Worm (Caenorhabditis elegans) whole organism, young adult: ENCODE data around the gene Y39B6A.3.

ENCODE experiments used
- B0019.2 ChIP-seq: fragments of 200-800 bp; sonication (Bioruptor generic); conservative IDR thresholded peaks from 2 replicates; pipeline ENCODE4 v1.3.6; 2022; ENCODE audit warnings: missing genetic modification reagents, missing genetic modification characterization, missing compliant biosample characterization
- C17E4.6 ChIP-seq: fragments of 200-800 bp; sonication (Bioruptor generic); IDR thresholded peaks from 2 replicates; pipeline ENCODE4 v1.3.6; 2022; ENCODE audit warnings: missing genetic modification reagents, missing genetic modification characterization, missing compliant biosample characterization
- D2030.7 ChIP-seq: fragments of 200-800 bp; sonication (Bioruptor generic); IDR thresholded peaks from 2 replicates; pipeline ENCODE4 v1.3.6; 2022; ENCODE audit warnings: missing genetic modification reagents, missing genetic modification characterization, missing compliant biosample characterization
- Y53G8AR.9 ChIP-seq: fragments of 200-800 bp; sonication (Bioruptor generic); conservative IDR thresholded peaks from 2 replicates; pipeline ENCODE4 v1.3.6; 2022; ENCODE audit warnings: missing genetic modification reagents, missing genetic modification characterization, missing compliant biosample characterization
- Y79H2A.3 ChIP-seq: fragments of 200-800 bp; sonication (Bioruptor generic); conservative IDR thresholded peaks from 2 replicates; pipeline ENCODE4 v1.3.6; 2022; ENCODE audit warnings: missing genetic modification reagents, missing genetic modification characterization, missing compliant biosample characterization
- atf-7 ChIP-seq: sonication (generic microtip); optimal IDR thresholded peaks from 2 replicates; lab custom pipeline; 2017; ENCODE audit warnings: mild to moderate bottlenecking, missing genetic modification characterization, missing compliant biosample characterization
- athp-1 ChIP-seq: sonication (generic microtip); optimal IDR thresholded peaks from 2 replicates; lab custom pipeline; 2017; ENCODE audit warnings: mild to moderate bottlenecking, missing genetic modification characterization, missing compliant biosample characterization
- ceh-58 ChIP-seq: fragments of 200-800 bp; sonication (Bioruptor generic); IDR thresholded peaks from 2 replicates; pipeline ENCODE4 v1.3.6; 2022; ENCODE audit warnings: missing genetic modification characterization, missing compliant biosample characterization
- die-1 ChIP-seq: sonication (generic microtip); optimal IDR thresholded peaks from 2 replicates; lab custom pipeline; 2016; ENCODE audit warnings: missing genotype, mild to moderate bottlenecking, missing genetic modification characterization, missing compliant biosample characterization
- dpff-1 ChIP-seq: sonication (generic microtip); optimal IDR thresholded peaks from 2 replicates; lab custom pipeline; 2017; ENCODE audit warnings: mild to moderate bottlenecking, missing genetic modification characterization, missing compliant biosample characterization
- dpl-1 ChIP-seq: fragments of 150-350 bp; optimal IDR thresholded peaks from 2 replicates; lab custom pipeline; 2014; ENCODE audit warnings: missing biosample characterization, missing genetic modification reagents, missing genetic modification characterization
- efl-1 ChIP-seq: fragments of 150-350 bp; optimal IDR thresholded peaks from 2 replicates; lab custom pipeline; 2014; ENCODE audit warnings: missing biosample characterization, missing genetic modification reagents, missing genetic modification characterization
- egrh-3 ChIP-seq: fragments of 200-800 bp; sonication (Bioruptor generic); IDR thresholded peaks from 2 replicates; pipeline ENCODE4 v1.3.6; 2022; ENCODE audit warnings: missing genetic modification reagents, missing genetic modification characterization, missing compliant biosample characterization
- ekl-4 ChIP-seq: fragments of 200-800 bp; sonication (Bioruptor generic); IDR thresholded peaks from 2 replicates; pipeline ENCODE4 v1.3.6; 2022; ENCODE audit warnings: missing genetic modification reagents, missing genetic modification characterization, missing compliant biosample characterization
- hlh-26 ChIP-seq: fragments of 200-800 bp; sonication (Bioruptor generic); conservative IDR thresholded peaks from 2 replicates; pipeline ENCODE4 v1.3.6; 2022; ENCODE audit warnings: missing genetic modification reagents, missing genetic modification characterization, missing compliant biosample characterization
- hsf-1 ChIP-seq: fragments of 200-800 bp; sonication (Bioruptor generic); IDR thresholded peaks from 2 replicates; pipeline ENCODE4 v1.3.6; 2022; ENCODE audit warnings: missing genetic modification reagents, missing genetic modification characterization, missing compliant biosample characterization
- lag-1 ChIP-seq: fragments of 200-800 bp; sonication (Bioruptor generic); IDR thresholded peaks from 2 replicates; pipeline ENCODE4 v1.3.6; 2022; ENCODE audit warnings: missing genetic modification reagents, missing genetic modification characterization, missing compliant biosample characterization
- let-607 ChIP-seq, 2 experiments: fragments of 200-800 bp in 1 of 2; sonication (Bioruptor generic) in 1 of 2; sonication (generic microtip) in 1 of 2; optimal IDR thresholded peaks; 2 replicates each; lab custom pipeline; 2016 to 2018; ENCODE audit warnings: mild to moderate bottlenecking in 2 of 2, missing compliant biosample characterization in 2 of 2, missing genetic modification characterization in 2 of 2, moderate library complexity in 2 of 2, missing genotype in 1 of 2
- lin-26 ChIP-seq: fragments of 200-800 bp; sonication (Bioruptor generic); IDR thresholded peaks from 2 replicates; pipeline ENCODE4 v1.3.6; 2022; ENCODE audit warnings: missing genetic modification reagents, missing genetic modification characterization, missing compliant biosample characterization
- lin-35 ChIP-seq, 3 experiments: fragments of 150-350 bp in 2 of 3; sonication (generic microtip) in 1 of 3; optimal IDR thresholded peaks; 2 replicates each; lab custom pipeline; 2014 to 2018; ENCODE audit warnings: missing biosample characterization in 3 of 3, missing genetic modification characterization in 3 of 3, missing genetic modification reagents in 3 of 3
- lin-54 ChIP-seq: fragments of 200-800 bp; sonication (Bioruptor generic); optimal IDR thresholded peaks from 2 replicates; lab custom pipeline; 2018; ENCODE audit warnings: mild to moderate bottlenecking, missing genetic modification characterization, missing compliant biosample characterization
- lsl-1 ChIP-seq: fragments of 200-800 bp; sonication (Bioruptor generic); optimal IDR thresholded peaks from 2 replicates; lab custom pipeline; 2018; ENCODE audit warnings: mild to moderate bottlenecking, missing genetic modification characterization, moderate library complexity, missing compliant biosample characterization
- madf-10 ChIP-seq: sonication (generic microtip); optimal IDR thresholded peaks from 2 replicates; lab custom pipeline; 2016; ENCODE audit warnings: mild to moderate bottlenecking, missing genetic modification characterization, missing compliant biosample characterization
- mcd-1 ChIP-seq: fragments of 200-800 bp; sonication (Bioruptor generic); IDR thresholded peaks from 2 replicates; pipeline ENCODE4 v1.3.6; 2022; ENCODE audit warnings: missing genetic modification reagents, missing genetic modification characterization, missing compliant biosample characterization
- mes-4 ChIP-seq: sonication (generic microtip); optimal IDR thresholded peaks from 2 replicates; lab custom pipeline; 2016; ENCODE audit warnings: missing genotype, missing genetic modification characterization, missing compliant biosample characterization
- nhr-80 ChIP-seq: sonication (generic microtip); optimal IDR thresholded peaks from 2 replicates; lab custom pipeline; 2016; ENCODE audit warnings: missing genetic modification characterization, missing compliant biosample characterization
- nhr-90 ChIP-seq: sonication (generic microtip); optimal IDR thresholded peaks from 2 replicates; lab custom pipeline; 2016; ENCODE audit warnings: missing genotype, mild to moderate bottlenecking, missing genetic modification characterization, missing compliant biosample characterization
- rec-8 ChIP-seq, 2 experiments: sonication (generic microtip); optimal IDR thresholded peaks; 2 replicates each; lab custom pipeline; 2016; ENCODE audit warnings: mild to moderate bottlenecking in 2 of 2, missing genetic modification characterization in 2 of 2, missing genetic modification reagents in 2 of 2, missing genotype in 2 of 2, missing biosample characterization in 1 of 2, missing compliant biosample characterization in 1 of 2, moderate library complexity in 1 of 2
- snpc-4 ChIP-seq, 5 experiments: fragments of 150-350 bp in 1 of 5; sonication (generic microtip) in 4 of 5; optimal IDR thresholded peaks; 2 replicates each; lab custom pipeline; 2014 to 2018; ENCODE audit warnings: missing genetic modification characterization in 5 of 5, missing biosample characterization in 3 of 5, antibody characterized with exemption in 2 of 5, mild to moderate bottlenecking in 2 of 5, missing compliant biosample characterization in 2 of 5, missing genotype in 2 of 5, moderate library complexity in 2 of 5, missing genetic modification reagents in 1 of 5
- tbp1 ChIP-seq: fragments of 200-800 bp; sonication (Bioruptor generic); optimal IDR thresholded peaks from 2 replicates; lab custom pipeline; 2018; ENCODE audit warnings: mild to moderate bottlenecking, missing genetic modification characterization, missing compliant biosample characterization
- tbx-9 ChIP-seq: sonication (generic microtip); optimal IDR thresholded peaks from 2 replicates; lab custom pipeline; 2016; ENCODE audit warnings: borderline replicate concordance, missing genetic modification characterization, inconsistent platforms, missing compliant biosample characterization
- xnd-1 ChIP-seq: sonication (generic microtip); optimal IDR thresholded peaks from 2 replicates; lab custom pipeline; 2016; ENCODE audit warnings: missing genotype, missing genetic modification reagents, missing genetic modification characterization, missing compliant biosample characterization
- zfh-2 ChIP-seq: fragments of 200-800 bp; sonication (Bioruptor generic); conservative IDR thresholded peaks from 2 replicates; pipeline ENCODE4 v1.3.6; 2022; ENCODE audit warnings: missing genetic modification reagents, missing genetic modification characterization, missing compliant biosample characterization
- ztf-18 ChIP-seq: sonication (generic microtip); optimal IDR thresholded peaks from 2 replicates; lab custom pipeline; 2016; ENCODE audit warnings: missing genotype, mild to moderate bottlenecking, missing genetic modification characterization, missing compliant biosample characterization
- ztf-22 ChIP-seq: fragments of 200-800 bp; sonication (Bioruptor generic); optimal IDR thresholded peaks from 2 replicates; lab custom pipeline; 2018; ENCODE audit warnings: mild to moderate bottlenecking, missing genetic modification characterization, moderate library complexity, missing compliant biosample characterization
- ztf-28 ChIP-seq: fragments of 200-800 bp; sonication (Bioruptor generic); IDR thresholded peaks from 2 replicates; pipeline ENCODE4 v1.3.6; 2022; ENCODE audit warnings: missing genetic modification reagents, missing genetic modification characterization, missing compliant biosample characterization

The Y39B6A.3 gene

DNA sequence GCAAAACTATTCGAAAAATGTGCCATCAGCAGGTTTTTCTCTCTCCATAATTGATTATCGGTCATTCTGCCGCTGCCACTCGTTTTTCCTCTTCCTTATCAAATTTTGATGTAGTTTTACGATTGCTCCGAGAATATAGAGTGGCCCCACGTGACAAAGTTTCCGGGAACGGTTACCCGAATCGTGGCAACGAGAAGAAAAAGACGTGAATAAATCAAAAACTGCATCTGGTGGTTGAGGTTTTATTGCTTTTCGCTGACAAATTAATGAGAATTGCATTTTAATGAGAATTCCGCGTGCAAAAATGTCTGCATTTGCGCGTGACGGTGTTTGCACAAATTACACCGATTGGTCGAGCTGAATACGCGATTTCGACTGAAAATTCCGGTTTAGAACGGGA lies 15.6 kb upstream of the Y39B6A.3 start (continued):
- TF ChIP-seq lsl-1 (GFP tag; lab: Kevin White, UChicago) (no peak), ztf-22 (GFP tag; lab: Kevin White, UChicago) (peak; percentile 50), Y79H2A.3 (no peak), ceh-58 (no peak)

ce11 chrV:19203299-19203698 lies 13.5 kb upstream of the Y39B6A.3 start, which contains the start of gene Y39B6A.1:
Gene Y39B6A.1 (minus strand): TSS chrV:19203607.
- TF ChIP-seq snpc-4 (GFP tag; optimal IDR thresholded peaks at IDR 0.05; lab: Kevin White, UChicago) (no peak), snpc-4 (tag; optimal IDR thresholded peaks at IDR 0.05; lab: Kevin White, UChicago) (no peak), let-607 (tag; optimal IDR thresholded peaks at IDR 0.05; lab: Kevin White, UChicago) (peak; percentile 8 to 24), hsf-1 (0 out of 2 replicates have a peak, but pooled peaks have one; percentile 36), dpl-1 (GFP tag; lab: Kevin White, UChicago) (no peak), ekl-4 (no peak), tbp1 (GFP tag; lab: Kevin White, UChicago) (no peak), nhr-80 (tag; lab: Kevin White, UChicago) (peak; percentile 36)

ce11 chrV:19202800-19203199 lies 13.0 kb upstream of the Y39B6A.3 start:
- peak; percentile 82 for TF ChIP-seq zfh-2 (GFP tag; lab: Robert Waterston, UW)
- peak; percentile 83; the same call in 1 of the 2 replicates for TF ChIP-seq egrh-3 (GFP tag; lab: Robert Waterston, UW)
- TF ChIP-seq Y53G8AR.9 (GFP tag; lab: Robert Waterston, UW), result 0 out of 2 replicates have a peak, but pooled peaks have one; percentile 32
- no peak for TF ChIP-seq nhr-90 (tag; lab: Kevin White, UChicago)

DNA sequence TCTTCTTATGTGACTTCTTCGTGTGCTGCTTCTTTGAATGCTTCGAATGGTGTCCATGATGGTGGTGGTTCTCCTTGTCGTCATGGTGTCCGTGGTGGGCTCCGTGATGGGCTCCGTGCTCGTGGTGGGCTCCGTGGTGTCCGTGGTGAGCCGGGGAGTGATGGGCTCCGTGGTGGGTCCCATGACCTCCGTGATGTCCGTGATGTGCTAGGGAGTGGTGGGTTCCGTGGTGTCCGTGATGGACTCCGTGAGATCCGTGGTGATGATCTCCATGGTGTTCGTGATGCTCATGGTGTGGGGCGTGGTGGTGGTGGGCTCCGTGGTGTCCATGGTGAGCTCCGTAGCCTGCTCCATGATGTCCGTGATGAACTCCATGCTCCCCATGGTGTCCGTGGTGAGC lies 11.4 kb upstream of the Y39B6A.3 start:
- TF ChIP-seq xnd-1 (tag; lab: Kevin White, UChicago) (no peak), zfh-2 (GFP tag; lab: Robert Waterston, UW) (peak; percentile 51; the same call in 1 of the 2 replicates)

- TF ChIP-seq dpff-1 (no peak), lin-54 (GFP tag; lab: Kevin White, UChicago) (no peak), mcd-1 (GFP tag; lab: Robert Waterston, UW) (no peak), lin-26 (GFP tag; lab: Robert Waterston, UW) (no peak), athp-1 (tag; lab: Kevin White, UChicago) (no peak), B0019.2 (GFP tag; lab: Robert Waterston, UW) (no peak), lag-1 (GFP tag; lab: Robert Waterston, UW) (no peak), ztf-28 (GFP tag; lab: Robert Waterston, UW) (no peak), efl-1 (no peak), atf-7 (tag; lab: Kevin White, UChicago) (no peak), C17E4.6 (GFP tag; lab: Robert Waterston, UW) (no peak), ztf-18 (no peak), D2030.7 (no peak)
These were observed 8.1 kb downstream of the Y39B6A.3 start for ce11 chrV:19181684-19182083.

DNA sequence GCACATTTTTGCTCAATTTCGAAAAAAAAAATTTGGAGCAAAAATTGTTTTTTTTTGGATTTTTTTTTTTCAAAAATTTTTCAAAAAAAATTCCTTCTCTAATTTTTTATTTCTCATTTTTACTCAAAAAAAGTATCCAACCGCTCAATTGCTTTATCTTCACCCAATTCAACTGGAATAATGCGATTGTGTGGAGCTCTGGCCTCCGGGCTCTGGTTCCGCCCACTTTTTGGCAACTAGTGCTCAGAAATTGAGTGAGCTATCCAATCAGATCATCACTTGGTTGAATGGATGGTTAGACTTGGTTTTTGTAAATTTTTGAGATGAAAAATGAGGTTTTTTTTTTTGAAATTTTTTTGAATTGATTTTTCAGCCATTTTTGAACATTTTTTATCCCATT lies 10.9 kb downstream of the Y39B6A.3 start:
- TF ChIP-seq ztf-28 (GFP tag; lab: Robert Waterston, UW) (no peak), ekl-4 (no peak), lin-54 (GFP tag; lab: Kevin White, UChicago) (no peak), hlh-26 (no peak), lin-35 (GFP tag; optimal IDR thresholded peaks at IDR 0.05; lab: Kevin White, UChicago) (no peak), die-1 (tag; lab: Kevin White, UChicago) (no peak), mes-4 (tag; lab: Kevin White, UChicago) (no peak), rec-8 (tag; optimal IDR thresholded peaks at IDR 0.05; lab: Kevin White, UChicago) (no peak), madf-10 (no peak), tbx-9 (tag; lab: Kevin White, UChicago) (no peak), xnd-1 (tag; lab: Kevin White, UChicago) (no peak), ztf-22 (GFP tag; lab: Kevin White, UChicago) (no peak), nhr-80 (tag; lab: Kevin White, UChicago) (no peak)
